Worm (Caenorhabditis elegans) whole organism, L2 larva: ENCODE measurements around the gene ptc-3.

Experiments used
- C34F6.9 ChIP-seq: fragments of 150-350 bp; optimal IDR thresholded peaks from 2 replicates; lab custom pipeline; 2014; ENCODE audit warnings: missing biosample characterization, missing genetic modification characterization
- F13H6.1 ChIP-seq: sonication (generic microtip); optimal IDR thresholded peaks from 2 replicates; lab custom pipeline; 2016; ENCODE audit warnings: missing genetic modification characterization, missing compliant biosample characterization
- R02D3.7 ChIP-seq: fragments of 150-350 bp; optimal IDR thresholded peaks from 2 replicates; lab custom pipeline; 2014; ENCODE audit warnings: missing biosample characterization, missing genetic modification characterization
- Y55F3AM.14 ChIP-seq: fragments of 200-800 bp; sonication (Bioruptor generic); optimal IDR thresholded peaks from 2 replicates; lab custom pipeline; 2018; ENCODE audit warnings: mild to moderate bottlenecking, missing genetic modification characterization, missing compliant biosample characterization
- aly-2 ChIP-seq: fragments of 150-350 bp; optimal IDR thresholded peaks from 2 replicates; lab custom pipeline; 2014; ENCODE audit warnings: missing biosample characterization, missing genetic modification characterization
- ama-1 ChIP-seq: fragments of 150-350 bp; optimal IDR thresholded peaks from 2 replicates; lab custom pipeline; 2018; ENCODE audit warnings: inconsistent platforms
- blmp-1 ChIP-seq: sonication (generic microtip); optimal IDR thresholded peaks from 2 replicates; lab custom pipeline; 2017; ENCODE audit warnings: missing genetic modification characterization, mild to moderate bottlenecking, missing compliant biosample characterization, antibody characterized with exemption, moderate library complexity; ENCODE audit not compliant: insufficient read depth
- ceh-16 ChIP-seq: fragments of 150-350 bp; optimal IDR thresholded peaks from 2 replicates; lab custom pipeline; 2014; ENCODE audit warnings: missing biosample characterization, missing genetic modification characterization
- crh-2 ChIP-seq: sonication (generic microtip); optimal IDR thresholded peaks from 2 replicates; lab custom pipeline; 2017; ENCODE audit warnings: missing biosample characterization, missing genetic modification characterization
- gmeb-1 ChIP-seq: fragments of 150-350 bp; optimal IDR thresholded peaks from 2 replicates; lab custom pipeline; 2014; ENCODE audit warnings: missing biosample characterization, missing genetic modification characterization
- lin-11 ChIP-seq: fragments of 150-350 bp; sonication (generic microtip); optimal IDR thresholded peaks from 2 replicates; lab custom pipeline; 2014; ENCODE audit warnings: missing biosample characterization, missing genetic modification characterization, inconsistent platforms, mixed read lengths
- lin-13 ChIP-seq: fragments of 150-350 bp; optimal IDR thresholded peaks from 2 replicates; lab custom pipeline; 2014; ENCODE audit warnings: missing biosample characterization, missing genetic modification reagents, missing genetic modification characterization
- lin-39 ChIP-seq: fragments of 150-350 bp; optimal IDR thresholded peaks from 2 replicates; lab custom pipeline; 2014; ENCODE audit warnings: missing biosample characterization, missing genetic modification reagents, missing genetic modification characterization
- mdl-1 ChIP-seq, 2 experiments: fragments of 150-350 bp in 1 of 2; sonication (generic microtip) in 1 of 2; optimal IDR thresholded peaks; 2 replicates each; lab custom pipeline; 2017; ENCODE audit warnings: missing biosample characterization in 2 of 2, missing genetic modification characterization in 2 of 2
- nhr-11 ChIP-seq: fragments of 150-350 bp; optimal IDR thresholded peaks from 2 replicates; lab custom pipeline; 2014; ENCODE audit warnings: missing biosample characterization, missing genetic modification characterization
- nhr-12 ChIP-seq: fragments of 150-350 bp; optimal IDR thresholded peaks from 2 replicates; lab custom pipeline; 2014; ENCODE audit warnings: missing biosample characterization, missing genetic modification characterization
- nhr-21 ChIP-seq: fragments of 150-350 bp; optimal IDR thresholded peaks from 2 replicates; lab custom pipeline; 2014; ENCODE audit warnings: missing biosample characterization, missing genetic modification characterization
- nhr-23 ChIP-seq: fragments of 150-350 bp; optimal IDR thresholded peaks from 2 replicates; lab custom pipeline; 2014; ENCODE audit warnings: missing biosample characterization, missing genetic modification reagents, missing genetic modification characterization
- nhr-237 ChIP-seq: fragments of 150-350 bp; optimal IDR thresholded peaks from 2 replicates; lab custom pipeline; 2014; ENCODE audit warnings: missing biosample characterization, missing genetic modification characterization
- nhr-77 ChIP-seq: fragments of 150-350 bp; optimal IDR thresholded peaks from 2 replicates; lab custom pipeline; 2014; ENCODE audit warnings: missing biosample characterization, missing genetic modification characterization
- peb-1 ChIP-seq: fragments of 150-350 bp; optimal IDR thresholded peaks from 2 replicates; lab custom pipeline; 2014; ENCODE audit warnings: missing biosample characterization, missing genetic modification characterization
- skn-1 ChIP-seq: sonication (generic microtip); optimal IDR thresholded peaks from 2 replicates; lab custom pipeline; 2017; ENCODE audit warnings: missing biosample characterization, missing genetic modification characterization
- sma-3 ChIP-seq: sonication (generic microtip); optimal IDR thresholded peaks from 2 replicates; lab custom pipeline; 2016; ENCODE audit warnings: missing genetic modification reagents, missing genetic modification characterization, missing compliant biosample characterization
- sma-9 ChIP-seq, 2 experiments: fragments of 150-350 bp in 1 of 2; sonication (generic microtip) in 1 of 2; optimal IDR thresholded peaks; 2 replicates each; lab custom pipeline; 2014 to 2016; ENCODE audit warnings: missing genetic modification characterization in 2 of 2, mild to moderate bottlenecking in 1 of 2, missing biosample characterization in 1 of 2, missing compliant biosample characterization in 1 of 2, missing genetic modification reagents in 1 of 2, moderate library complexity in 1 of 2
- snpc-4 ChIP-seq: fragments of 150-350 bp; optimal IDR thresholded peaks from 2 replicates; lab custom pipeline; 2014; ENCODE audit warnings: missing biosample characterization, missing genetic modification characterization
- unc-39 ChIP-seq: fragments of 150-350 bp; optimal IDR thresholded peaks from 2 replicates; lab custom pipeline; 2014; ENCODE audit warnings: missing biosample characterization, missing genetic modification characterization
- unc-55 ChIP-seq: fragments of 150-350 bp; sonication (generic microtip); optimal IDR thresholded peaks from 3 replicates; lab custom pipeline; 2014; ENCODE audit warnings: missing biosample characterization, missing genetic modification reagents, missing genetic modification characterization
- unc-62 ChIP-seq: fragments of 150-350 bp; optimal IDR thresholded peaks from 2 replicates; lab custom pipeline; 2014; ENCODE audit warnings: missing biosample characterization, missing genetic modification reagents, missing genetic modification characterization
- zag-1 ChIP-seq: fragments of 150-350 bp; optimal IDR thresholded peaks from 2 replicates; lab custom pipeline; 2014; ENCODE audit warnings: missing biosample characterization, missing genetic modification characterization
- ztf-11 ChIP-seq: sonication (generic microtip); optimal IDR thresholded peaks from 2 replicates; lab custom pipeline; 2017; ENCODE audit warnings: missing biosample characterization, missing genetic modification characterization
- ztf-4 ChIP-seq: fragments of 150-350 bp; optimal IDR thresholded peaks from 2 replicates; lab custom pipeline; 2014; ENCODE audit warnings: missing biosample characterization, missing genetic modification characterization

ptc-3 gene

DNA sequence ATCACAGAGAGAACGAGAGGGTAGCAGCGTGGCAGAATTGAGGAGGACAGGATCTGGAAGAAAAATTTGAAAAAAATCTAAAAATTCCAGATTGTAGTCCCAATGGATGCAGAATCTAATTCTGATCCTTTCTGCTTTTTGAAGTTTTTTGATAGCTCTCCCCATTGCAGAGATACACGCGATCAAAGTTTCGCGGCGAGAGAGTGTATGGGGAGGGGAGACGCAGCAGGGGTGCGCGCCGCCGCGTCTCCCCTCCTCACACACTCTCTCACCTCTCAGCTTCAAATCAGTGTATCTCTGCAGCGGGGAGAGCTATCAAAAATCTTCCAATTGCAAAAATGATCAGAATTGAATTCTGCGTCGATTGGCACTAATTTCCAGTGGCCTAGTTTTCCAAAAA, 28.7 kb upstream of the ptc-3 start:
- TF ChIP-seq C34F6.9 (tag; lab: Kevin White, UChicago) (no peak), lin-13 (GFP tag; lab: Kevin White, UChicago) (no peak), gmeb-1 (no peak), nhr-12 (tag; lab: Kevin White, UChicago) (no peak), Y55F3AM.14 (GFP tag; lab: Kevin White, UChicago) (no peak), ztf-11 (tag; lab: Kevin White, UChicago) (no peak), nhr-11 (tag; lab: Kevin White, UChicago) (no peak), sma-3 (GFP tag; lab: Kevin White, UChicago) (no peak), nhr-23 (tag; lab: Kevin White, UChicago) (no peak), peb-1 (tag; lab: Kevin White, UChicago) (no peak), nhr-21 (tag; lab: Kevin White, UChicago) (no peak), F13H6.1 (tag; lab: Kevin White, UChicago) (no peak), ama-1 (no peak), lin-11 (tag; lab: Kevin White, UChicago) (no peak), zag-1 (tag; lab: Kevin White, UChicago) (no peak), nhr-237 (no peak)
- TF ChIP-seq, all 48 proteins: peak for 0

DNA sequence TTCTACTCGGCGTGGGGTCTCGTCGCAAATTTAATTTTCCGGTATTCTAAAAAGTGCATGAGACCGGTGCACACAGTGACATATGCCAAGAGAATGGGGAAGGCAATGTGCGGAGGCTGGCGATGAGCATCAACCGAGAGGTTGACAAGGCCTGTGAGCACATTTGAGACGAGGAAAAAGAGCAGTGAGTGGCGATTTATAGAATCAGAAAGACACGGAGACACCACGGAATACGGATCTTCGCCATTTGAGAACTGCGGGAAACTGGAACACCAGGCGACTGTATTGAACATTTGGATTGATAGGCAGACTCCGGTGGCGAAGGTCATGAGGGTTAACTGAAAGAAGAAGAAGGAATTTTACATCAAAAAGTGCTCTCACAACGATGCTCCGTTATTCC, 26.5 kb upstream of the ptc-3 start:
- no peak for TF ChIP-seq R02D3.7 (tag; lab: Kevin White, UChicago)
- TF ChIP-seq unc-39 = no peak
- TF ChIP-seq sma-9 (GFP tag; optimal IDR thresholded peaks at IDR 0.05; lab: Kevin White, UChicago) = no peak
- no peak for TF ChIP-seq sma-9 (tag; optimal IDR thresholded peaks at IDR 0.05; lab: Kevin White, UChicago)
- TF ChIP-seq nhr-237 = no peak
- no peak for TF ChIP-seq lin-13 (GFP tag; lab: Kevin White, UChicago)
- TF ChIP-seq crh-2 = no peak
- TF ChIP-seq aly-2 (tag; lab: Kevin White, UChicago) = no peak

DNA sequence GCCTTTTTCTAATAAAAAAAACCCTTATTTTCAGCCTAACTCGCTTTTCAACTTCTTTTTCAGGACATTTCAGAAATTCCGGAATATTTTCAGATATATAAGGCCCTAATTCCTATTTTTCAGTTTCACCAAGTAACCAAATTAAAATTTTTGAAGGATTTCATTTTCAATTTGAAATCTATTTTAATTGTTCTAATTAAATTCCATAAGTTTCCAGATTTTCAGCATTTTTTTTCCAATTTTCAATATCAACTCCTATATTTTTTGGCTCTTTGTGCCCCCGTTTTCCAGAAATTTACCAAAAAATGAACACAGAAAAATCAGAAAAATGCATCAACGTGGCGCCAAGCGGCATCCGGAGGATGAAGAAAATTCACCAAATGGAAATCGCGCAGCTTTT, 22.4 kb upstream of the ptc-3 start, which contains the start of gene Y110A2AL.1:
Gene Y110A2AL.1 (plus strand): TSS at position 301 of the 400 bp plus-strand sequence.
- TF ChIP-seq C34F6.9 (tag; lab: Kevin White, UChicago) (no peak), sma-3 (GFP tag; lab: Kevin White, UChicago) (no peak), ztf-4 (tag; lab: Kevin White, UChicago) (no peak), skn-1 (tag; lab: Kevin White, UChicago) (no peak), nhr-12 (tag; lab: Kevin White, UChicago) (no peak), mdl-1 (tag; optimal IDR thresholded peaks at IDR 0.05; lab: Kevin White, UChicago) (no peak), blmp-1 (tag; lab: Kevin White, UChicago) (no peak), crh-2 (no peak), F13H6.1 (tag; lab: Kevin White, UChicago) (no peak), nhr-237 (no peak), R02D3.7 (tag; lab: Kevin White, UChicago) (no peak), zag-1 (tag; lab: Kevin White, UChicago) (no peak), aly-2 (tag; lab: Kevin White, UChicago) (no peak), snpc-4 (tag; lab: Kevin White, UChicago) (no peak)

DNA sequence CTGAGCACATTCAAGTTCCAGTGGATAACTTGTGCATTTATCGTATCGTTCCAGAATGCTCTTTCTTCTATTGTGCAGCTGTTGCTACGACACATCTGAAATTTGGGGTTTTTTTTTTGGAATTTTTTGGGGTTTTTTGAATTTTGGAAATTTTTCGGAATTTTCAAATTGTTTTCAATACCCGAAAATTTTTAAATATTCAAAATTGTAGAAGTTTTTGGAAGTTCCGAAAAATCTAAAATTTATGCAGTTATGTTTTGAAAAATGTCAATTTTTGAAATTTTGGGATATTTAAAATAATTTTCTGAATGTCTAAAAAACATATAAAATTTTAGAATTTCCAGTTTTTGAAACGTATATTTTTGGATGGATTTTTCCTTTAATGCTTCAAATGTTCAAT, 19.4 kb upstream of the ptc-3 start, which contains the start of gene Y110A2AL.10:
Gene Y110A2AL.10 (minus strand): TSS at position 101 of the 400 bp plus-strand sequence.
- TF ChIP-seq ceh-16 (no peak), nhr-21 (tag; lab: Kevin White, UChicago) (no peak), lin-39 (tag; lab: Kevin White, UChicago) (no peak), unc-62 (GFP tag; lab: Kevin White, UChicago) (no peak), Y55F3AM.14 (GFP tag; lab: Kevin White, UChicago) (no peak), blmp-1 (tag; lab: Kevin White, UChicago) (no peak), ztf-4 (tag; lab: Kevin White, UChicago) (no peak), unc-39 (no peak), ztf-11 (tag; lab: Kevin White, UChicago) (no peak), unc-55 (GFP tag; lab: Kevin White, UChicago) (no peak), nhr-77 (tag; lab: Kevin White, UChicago) (no peak), skn-1 (tag; lab: Kevin White, UChicago) (no peak), lin-13 (GFP tag; lab: Kevin White, UChicago) (no peak)

DNA sequence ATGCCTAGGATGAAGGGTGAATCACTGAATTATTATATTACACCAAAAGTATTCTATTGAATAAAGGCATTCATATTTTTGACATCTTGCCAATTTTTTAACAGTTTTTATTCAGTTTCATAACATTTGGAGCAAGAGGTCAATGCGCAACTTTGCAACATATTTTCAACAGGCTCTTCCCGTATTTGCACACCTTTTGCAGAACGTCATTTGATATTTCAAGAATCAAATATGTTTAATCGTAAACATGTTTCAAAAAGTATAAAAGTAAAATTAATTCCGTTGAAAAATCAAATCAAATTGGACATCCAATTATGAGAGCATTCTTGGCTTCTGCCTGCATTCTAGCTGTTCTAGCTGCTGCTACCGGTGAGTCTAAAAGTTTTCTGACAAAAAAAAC, 15.3 kb upstream of the ptc-3 start, which contains the start of gene Y110A2AL.2:
Gene Y110A2AL.2 (plus strand): TSS at position 301 of the 400 bp plus-strand sequence.
- TF ChIP-seq lin-11 (tag; lab: Kevin White, UChicago) = no peak
- TF ChIP-seq, all 48 proteins: peak for 0
